Worm (Caenorhabditis elegans) whole organism, L4 larva: ENCODE measurements around the gene C12D12.3.

ENCODE experiments used
- ZK546.5 ChIP-seq, 2 experiments: sonication (generic microtip); optimal IDR thresholded peaks; 2 replicates each; lab custom pipeline; 2017; ENCODE audit warnings: missing biosample characterization in 2 of 2, missing genetic modification characterization in 2 of 2
- aly-2 ChIP-seq: sonication (generic microtip); optimal IDR thresholded peaks from 2 replicates; lab custom pipeline; 2018; ENCODE audit warnings: missing biosample characterization, missing genetic modification characterization
- hlh-11 ChIP-seq: fragments of 200-800 bp; sonication (Bioruptor generic); optimal IDR thresholded peaks from 2 replicates; lab custom pipeline; 2018; ENCODE audit warnings: mild to moderate bottlenecking, missing genetic modification characterization, missing compliant biosample characterization
- lin-13 ChIP-seq: fragments of 150-350 bp; optimal IDR thresholded peaks from 2 replicates; lab custom pipeline; 2014; ENCODE audit warnings: missing biosample characterization, missing genetic modification reagents, missing genetic modification characterization
- mdl-1 ChIP-seq, 2 experiments: fragments of 150-350 bp in 1 of 2; sonication (generic microtip) in 1 of 2; optimal IDR thresholded peaks; 2 replicates each; lab custom pipeline; 2014 to 2017; ENCODE audit warnings: missing biosample characterization in 2 of 2, missing genetic modification characterization in 2 of 2
- mxl-2 ChIP-seq: fragments of 200-800 bp; sonication (Bioruptor generic); conservative IDR thresholded peaks from 2 replicates; pipeline ENCODE4 v1.3.6; 2022; ENCODE audit warnings: missing genetic modification reagents, missing genetic modification characterization, missing compliant biosample characterization
- nhr-11 ChIP-seq: fragments of 150-350 bp; optimal IDR thresholded peaks from 2 replicates; lab custom pipeline; 2014; ENCODE audit warnings: missing biosample characterization, missing genetic modification characterization
- nhr-25 ChIP-seq: sonication (generic microtip); optimal IDR thresholded peaks from 2 replicates; lab custom pipeline; 2017; ENCODE audit warnings: missing genetic modification characterization, mild to moderate bottlenecking, missing compliant biosample characterization, antibody characterized with exemption, moderate library complexity, borderline replicate concordance; ENCODE audit not compliant: insufficient read depth
- nhr-48 ChIP-seq: sonication (generic microtip); optimal IDR thresholded peaks from 2 replicates; lab custom pipeline; 2016; ENCODE audit warnings: mild to moderate bottlenecking, missing genetic modification characterization, missing compliant biosample characterization
- nhr-76 ChIP-seq: fragments of 150-350 bp; optimal IDR thresholded peaks from 2 replicates; lab custom pipeline; 2014; ENCODE audit warnings: missing biosample characterization, missing genetic modification characterization
- php-3 ChIP-seq: fragments of 200-800 bp; sonication (Bioruptor generic); IDR thresholded peaks from 2 replicates; pipeline ENCODE4 v1.3.6; 2022; ENCODE audit warnings: missing genetic modification reagents, missing genetic modification characterization, missing compliant biosample characterization
- sdz-12 ChIP-seq: fragments of 200-800 bp; sonication (Bioruptor generic); optimal IDR thresholded peaks from 2 replicates; lab custom pipeline; 2018; ENCODE audit warnings: mild to moderate bottlenecking, missing genetic modification characterization, missing compliant biosample characterization
- tag-97 ChIP-seq: fragments of 200-800 bp; sonication (Bioruptor generic); IDR thresholded peaks from 2 replicates; pipeline ENCODE4 v1.3.6; 2022; ENCODE audit warnings: missing genetic modification characterization, missing compliant biosample characterization
- unc-130 ChIP-seq: sonication (generic microtip); optimal IDR thresholded peaks from 2 replicates; lab custom pipeline; 2016; ENCODE audit warnings: missing genetic modification reagents, missing genetic modification characterization, missing compliant biosample characterization

ce11 chrX:3488993-3489392 lies at the start of gene C12D12.3:
- no peak for TF ChIP-seq aly-2 (tag; lab: Kevin White, UChicago)
- TF ChIP-seq nhr-11: no peak
- no peak for TF ChIP-seq mxl-2
- no peak for TF ChIP-seq mdl-1 (tag; optimal IDR thresholded peaks at IDR 0.05; lab: Kevin White, UChicago)
- no peak for TF ChIP-seq php-3 (GFP tag; lab: Robert Waterston, UW)
- no peak for TF ChIP-seq tag-97 (GFP tag; lab: Robert Waterston, UW)
- TF ChIP-seq sdz-12 (GFP tag; lab: Kevin White, UChicago): no peak
- TF ChIP-seq hlh-11: no peak
- TF ChIP-seq nhr-25 (tag; lab: Kevin White, UChicago): no peak
- TF ChIP-seq nhr-48: no peak
- no peak for TF ChIP-seq unc-130 (GFP tag; lab: Kevin White, UChicago)
- TF ChIP-seq ZK546.5 (tag; optimal IDR thresholded peaks at IDR 0.05; lab: Kevin White, UChicago): no peak
- no peak for TF ChIP-seq nhr-76
- TF ChIP-seq lin-13 (GFP tag; lab: Kevin White, UChicago): no peak
